Fruit fly (Drosophila melanogaster): ENCODE measurements around the gene Naa15-16.

The Naa15-16 gene

dm6 chrX:19498755-19499321 is 19.1 kb downstream of the Naa15-16 start:
- TF ChIP-seq sim (GFP tag; IDR thresholded peaks at IDR 0.05) (no peak), CG1832 (GFP tag; optimal IDR thresholded peaks at IDR 0.05) (peak; percentile 26), Vsx1 (GFP tag; optimal IDR thresholded peaks at IDR 0.05) (no peak), Ada2b (GFP tag; IDR thresholded peaks at IDR 0.05) (no peak), her (GFP tag; optimal IDR thresholded peaks at IDR 0.05) (peak; percentile 23), CG9215 (GFP tag; IDR thresholded peaks at IDR 0.05) (peak; percentile 78), crol (GFP tag; IDR thresholded peaks at IDR 0.05) (0 out of 2 replicates have a peak, but pooled peaks have one; percentile 15), CG6765 (GFP tag; optimal IDR thresholded peaks at IDR 0.05) (no peak), Atf6 (GFP tag; IDR thresholded peaks at IDR 0.05) (0 out of 2 replicates have a peak, but pooled peaks have one; percentile 20), org-1 (GFP tag; optimal IDR thresholded peaks at IDR 0.05) (no peak), danr (GFP tag; IDR thresholded peaks at IDR 0.05) (no peak), tin (GFP tag; optimal IDR thresholded peaks at IDR 0.05) (no peak), sd (tag; optimal IDR thresholded peaks at IDR 0.05) (peak; percentile 2), nmo (GFP tag; optimal IDR thresholded peaks at IDR 0.05) (no peak), CG9609 (GFP tag; optimal IDR thresholded peaks at IDR 0.05) (no peak), CG32532 (GFP tag; IDR thresholded peaks at IDR 0.05) (0 out of 2 replicates have a peak, but pooled peaks have one; percentile 31), CG15696 (tag; optimal IDR thresholded peaks at IDR 0.05) (no peak), klu (GFP tag; IDR thresholded peaks at IDR 0.05) (no peak), Gsc (GFP tag; IDR thresholded peaks at IDR 0.05) (no peak), cg (GFP tag; optimal IDR thresholded peaks at IDR 0.05) (no peak), Trl (optimal IDR thresholded peaks at IDR 0.05) (peak; percentile 16 to 52), Trl (GFP tag; optimal IDR thresholded peaks at IDR 0.05) (no peak), CG16779 (GFP tag; IDR thresholded peaks at IDR 0.05) (no peak)

DNA sequence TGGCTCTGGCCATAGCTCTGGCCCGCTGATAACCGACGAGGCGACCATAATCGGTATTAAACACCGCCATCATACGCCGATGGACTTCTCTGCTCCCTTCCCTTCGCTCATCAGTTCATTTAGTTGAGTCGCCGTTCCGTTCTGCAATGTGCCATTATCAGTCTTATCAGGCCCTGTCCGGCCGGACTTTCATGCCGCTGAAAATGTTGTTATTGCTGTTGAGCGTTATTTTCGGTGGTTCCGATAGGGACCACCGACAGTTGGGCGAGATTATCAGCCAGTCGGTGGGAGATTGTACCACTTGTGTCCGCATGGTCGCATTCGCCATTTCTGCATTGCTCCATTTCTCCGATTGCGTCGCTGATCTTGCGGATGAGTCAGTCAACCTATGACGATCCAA is 21.5 kb downstream of the Naa15-16 start:
- TF ChIP-seq Stat92E (GFP tag; optimal IDR thresholded peaks at IDR 0.05) (no peak), sug (tag; optimal IDR thresholded peaks at IDR 0.05) (peak; percentile 89), mirr (GFP tag; optimal IDR thresholded peaks at IDR 0.05) (peak; percentile 47), grn (GFP tag; optimal IDR thresholded peaks at IDR 0.05) (peak; percentile 29), CG4730 (GFP tag; IDR thresholded peaks at IDR 0.05) (no peak), Mes4 (GFP tag; optimal IDR thresholded peaks at IDR 0.05) (no peak), Blimp-1 (GFP tag; optimal IDR thresholded peaks at IDR 0.05) (no peak), CG34376 (GFP tag; optimal IDR thresholded peaks at IDR 0.05) (peak; percentile 69), CG9437 (GFP tag; optimal IDR thresholded peaks at IDR 0.05) (no peak), lab (GFP tag; optimal IDR thresholded peaks at IDR 0.05) (peak; percentile 22), Adf1 (GFP tag; IDR thresholded peaks at IDR 0.05) (0 out of 2 replicates have a peak, but pooled peaks have one; percentile 8), sc (optimal IDR thresholded peaks at IDR 0.05) (no peak), sc (GFP tag; optimal IDR thresholded peaks at IDR 0.05) (no peak), Deaf1 (tag; optimal IDR thresholded peaks at IDR 0.05) (no peak), chinmo (GFP tag; IDR thresholded peaks at IDR 0.05; ENCODE audit: partially characterized antibody) (0 out of 4 replicates have a peak, but pooled peaks have one; percentile 72), CG3065 (GFP tag; optimal IDR thresholded peaks at IDR 0.05) (no peak), gem (tag; optimal IDR thresholded peaks at IDR 0.05) (no peak), crol (GFP tag; IDR thresholded peaks at IDR 0.05) (peak; percentile 37; the same call in 1 of the 2 replicates), cwo (GFP tag; optimal IDR thresholded peaks at IDR 0.05) (peak; percentile 34), Drgx (GFP tag; IDR thresholded peaks at IDR 0.05) (no peak), HLHmδ (GFP tag; optimal IDR thresholded peaks at IDR 0.05) (no peak), lov (optimal IDR thresholded peaks at IDR 0.05) (no peak), lov (GFP tag; IDR thresholded peaks at IDR 0.05) (no peak), HmgZ (tag; optimal IDR thresholded peaks at IDR 0.05) (no peak), ken (GFP tag; IDR thresholded peaks at IDR 0.05) (no peak), CG32532 (GFP tag; IDR thresholded peaks at IDR 0.05) (peak; percentile 50), Hr39 (optimal IDR thresholded peaks at IDR 0.05) (no peak), Lim3 (GFP tag; IDR thresholded peaks at IDR 0.05) (no peak), emc (GFP tag; optimal IDR thresholded peaks at IDR 0.05) (no peak), Vsx1 (GFP tag; optimal IDR thresholded peaks at IDR 0.05) (no peak), exex (tag; optimal IDR thresholded peaks at IDR 0.05) (peak; percentile 83)

Data from whole organism, embryonic.